Fruit fly (Drosophila melanogaster): ENCODE results near the gene Ir8a.
A peak's percentile ranks its signal among the peaks of the same experiment; 100 is the strongest.

The Ir8a gene

DNA sequence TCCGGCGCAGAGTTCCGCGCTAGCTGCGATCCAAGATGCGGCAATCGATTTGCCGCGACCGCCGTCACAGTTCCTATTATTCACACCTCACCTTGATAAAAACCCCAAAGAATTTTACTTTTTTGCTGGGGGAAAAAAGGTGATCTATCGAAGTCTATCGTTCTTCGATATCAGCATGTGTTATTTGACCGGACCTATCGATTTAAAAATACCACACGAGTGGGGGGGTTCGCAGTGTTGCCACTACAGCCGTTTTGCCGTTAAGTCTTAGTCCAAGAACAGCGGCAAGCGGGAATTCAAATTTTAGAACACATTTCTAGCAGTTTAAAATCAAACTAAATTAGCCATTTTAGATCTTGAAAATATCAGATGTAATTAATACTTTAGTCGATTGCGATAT lies 4.2 kb downstream of the Ir8a start, which contains the start of gene CG12121 (continued):
- TF ChIP-seq Sry-β (GFP tag; optimal IDR thresholded peaks at IDR 0.05), result peak; percentile 52
- TF ChIP-seq CG17612 (GFP tag; IDR thresholded peaks at IDR 0.05), result no peak
- TF ChIP-seq CG14965 (GFP tag; optimal IDR thresholded peaks at IDR 0.05; ENCODE audit: borderline replicate concordance), result no peak
- no peak for TF ChIP-seq NfI (GFP tag; optimal IDR thresholded peaks at IDR 0.05)
- TF ChIP-seq yki (optimal IDR thresholded peaks at IDR 0.05), result no peak
- no peak for TF ChIP-seq CG17186 (GFP tag; optimal IDR thresholded peaks at IDR 0.05)
- TF ChIP-seq hb (GFP tag; IDR thresholded peaks at IDR 0.05; ENCODE audit: partially characterized antibody), result peak; percentile 75; the same call in 2 of the 3 replicates
- peak; percentile 46; the same call in 1 of the 2 replicates for TF ChIP-seq inv (GFP tag; IDR thresholded peaks at IDR 0.05; ENCODE audit: partially characterized antibody)
- TF ChIP-seq CG10321 (GFP tag; IDR thresholded peaks at IDR 0.05), result no peak
- peak; percentile 72 for TF ChIP-seq nerfin-2 (GFP tag; IDR thresholded peaks at IDR 0.05; ENCODE audit: partially characterized antibody)
- TF ChIP-seq mirr (GFP tag; optimal IDR thresholded peaks at IDR 0.05), result no peak
- no peak for TF ChIP-seq CG10147 (GFP tag; optimal IDR thresholded peaks at IDR 0.05)
- TF ChIP-seq cato (GFP tag; optimal IDR thresholded peaks at IDR 0.05; ENCODE audit: borderline replicate concordance), result no peak
- TF ChIP-seq CG14050 (GFP tag; IDR thresholded peaks at IDR 0.05), result no peak
- TF ChIP-seq ato (GFP tag; IDR thresholded peaks at IDR 0.05; ENCODE audit: partially characterized antibody), result peak; percentile 73
- no peak for TF ChIP-seq CTCF (GFP tag; optimal IDR thresholded peaks at IDR 0.05)
- TF ChIP-seq CG4730 (GFP tag; IDR thresholded peaks at IDR 0.05), result no peak
- TF ChIP-seq twi (tag; optimal IDR thresholded peaks at IDR 0.05), result no peak
- no peak for TF ChIP-seq CG34376 (GFP tag; optimal IDR thresholded peaks at IDR 0.05)
- TF ChIP-seq Scr (GFP tag; IDR thresholded peaks at IDR 0.05; ENCODE audit: partially characterized antibody), result peak; percentile 65
- no peak for TF ChIP-seq sisA (GFP tag; IDR thresholded peaks at IDR 0.05)
- TF ChIP-seq CG13287 (GFP tag; IDR thresholded peaks at IDR 0.05; ENCODE audit: partially characterized antibody), result peak; percentile 82
- TF ChIP-seq CG10959 (GFP tag; IDR thresholded peaks at IDR 0.05), result no peak
- peak; percentile 84 for TF ChIP-seq pzg (GFP tag; optimal IDR thresholded peaks at IDR 0.05)
- no peak for TF ChIP-seq CG17361 (GFP tag; IDR thresholded peaks at IDR 0.05)
- TF ChIP-seq CG12744 (GFP tag; optimal IDR thresholded peaks at IDR 0.05), result no peak
- no peak for TF ChIP-seq Ada2b (GFP tag; IDR thresholded peaks at IDR 0.05)
- no peak for TF ChIP-seq NK7.1 (GFP tag; optimal IDR thresholded peaks at IDR 0.05)
- TF ChIP-seq unpg (GFP tag; optimal IDR thresholded peaks at IDR 0.05), result no peak
- TF ChIP-seq hbn (GFP tag; IDR thresholded peaks at IDR 0.05; ENCODE audit: partially characterized antibody), result peak; percentile 53; the same call in 1 of the 2 replicates
- peak; percentile 71; the same call in 2 of the 4 replicates for TF ChIP-seq Dll (GFP tag; IDR thresholded peaks at IDR 0.05; ENCODE audit: partially characterized antibody)
- no peak for TF ChIP-seq al (GFP tag; IDR thresholded peaks at IDR 0.05)
- no peak for TF ChIP-seq hkb (optimal IDR thresholded peaks at IDR 0.05)
- no peak for TF ChIP-seq hkb (GFP tag; IDR thresholded peaks at IDR 0.05)
- TF ChIP-seq Ets97D (GFP tag; optimal IDR thresholded peaks at IDR 0.05), result peak; percentile 49
- TF ChIP-seq Opbp (GFP tag; IDR thresholded peaks at IDR 0.05; ENCODE audit: partially characterized antibody), result peak; percentile 63; the same call in 2 of the 3 replicates
- no peak for TF ChIP-seq CG15269 (tag; optimal IDR thresholded peaks at IDR 0.05)
- peak; percentile 52; the same call in 2 of the 3 replicates for TF ChIP-seq knrl (GFP tag; IDR thresholded peaks at IDR 0.05; ENCODE audit: partially characterized antibody)
- TF ChIP-seq jigr1 (GFP tag; IDR thresholded peaks at IDR 0.05), result no peak
- no peak for TF ChIP-seq CG11247 (GFP tag; IDR thresholded peaks at IDR 0.05)
- TF ChIP-seq chinmo (GFP tag; IDR thresholded peaks at IDR 0.05; ENCODE audit: partially characterized antibody), result peak; percentile 75; the same call in 1 of the 4 replicates
- no peak for TF ChIP-seq tll (GFP tag; optimal IDR thresholded peaks at IDR 0.05)
- 0 out of 3 replicates have a peak, but pooled peaks have one; percentile 21 for TF ChIP-seq row (GFP tag; IDR thresholded peaks at IDR 0.05)
- TF ChIP-seq caup (GFP tag; optimal IDR thresholded peaks at IDR 0.05; ENCODE audit: severe bottlenecking), result no peak
- TF ChIP-seq BEAF-32 (GFP tag; optimal IDR thresholded peaks at IDR 0.05), result peak; percentile 66
- TF ChIP-seq cad (GFP tag; optimal IDR thresholded peaks at IDR 0.05), result no peak
- TF ChIP-seq CG12659 (GFP tag; optimal IDR thresholded peaks at IDR 0.05), result peak; percentile 11
- TF ChIP-seq Lhr (GFP tag; optimal IDR thresholded peaks at IDR 0.05), result no peak
- TF ChIP-seq Neu2 (GFP tag; optimal IDR thresholded peaks at IDR 0.05; ENCODE audit: borderline replicate concordance), result no peak
- TF ChIP-seq YL-1 (GFP tag; optimal IDR thresholded peaks at IDR 0.05), result peak; percentile 39
